Fruit fly (Drosophila melanogaster) whole organism, adult: ENCODE measurements around the gene nuf.

ENCODE experiments used
- CG14711 ChIP-seq: fragments of 200-800 bp; sonication (Bioruptor generic); optimal IDR thresholded peaks from 2 replicates; lab custom pipeline; 2018; ENCODE audit warnings: missing biosample characterization, mild to moderate bottlenecking, missing genetic modification characterization, moderate library complexity
- CG7045 ChIP-seq: fragments of 200-800 bp; sonication (Bioruptor generic); optimal IDR thresholded peaks from 2 replicates; lab custom pipeline; 2017; ENCODE audit warnings: missing biosample characterization, mild to moderate bottlenecking, missing genetic modification characterization
- CG7101 ChIP-seq: fragments of 200-800 bp; sonication (Bioruptor generic); optimal IDR thresholded peaks from 2 replicates; lab custom pipeline; 2018; ENCODE audit warnings: missing biosample characterization, mild to moderate bottlenecking, missing genetic modification characterization, moderate library complexity
- Crg-1 ChIP-seq: fragments of 200-800 bp; sonication (Bioruptor generic); optimal IDR thresholded peaks from 2 replicates; lab custom pipeline; 2016; ENCODE audit warnings: missing biosample characterization, missing genetic modification characterization
- Hr96 ChIP-seq: fragments of 200-800 bp; sonication (Bioruptor generic); optimal IDR thresholded peaks from 2 replicates; lab custom pipeline; 2016; ENCODE audit warnings: missing biosample characterization, missing genetic modification characterization
- cnc ChIP-seq, 2 experiments: fragments of >200 bp; optimal IDR thresholded peaks; 2 replicates each; lab custom pipeline; 2017
- kay ChIP-seq: fragments of 200-800 bp; sonication (Bioruptor generic); peaks from one replicate; lab custom pipeline; 2016; ENCODE audit warnings: missing biosample characterization, missing genetic modification characterization, borderline replicate concordance

DNA sequence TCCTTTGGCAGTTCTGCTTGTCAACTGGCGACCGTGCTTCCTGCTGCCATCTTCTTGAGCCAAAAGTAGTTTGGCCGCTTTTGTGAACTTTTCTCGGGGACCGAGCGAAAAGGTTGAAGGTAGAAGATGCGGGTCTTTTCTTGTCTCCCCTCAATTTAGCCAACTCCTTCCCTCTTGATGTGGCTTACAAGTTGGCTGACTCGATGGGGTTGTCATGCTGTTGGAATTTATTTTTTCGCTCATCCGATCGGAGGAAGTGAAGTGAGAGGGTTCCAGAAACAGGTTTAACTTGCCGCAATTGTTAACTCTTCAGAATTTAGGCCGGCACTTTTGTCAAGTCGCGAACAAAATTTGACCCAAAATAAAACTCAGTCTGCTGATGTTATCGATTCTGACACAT, 11.6 kb downstream of the nuf start:
- TF ChIP-seq Crg-1 (GFP tag; lab: Kevin White, UChicago) = no peak
- no peak for TF ChIP-seq Hr96
- no peak for TF ChIP-seq CG7045 (GFP tag; lab: Kevin White, UChicago)
- no peak for TF ChIP-seq cnc (optimal IDR thresholded peaks at IDR 0.05; lab: Kevin White, UChicago)
- no peak for TF ChIP-seq CG7101
- no peak for TF ChIP-seq kay (GFP tag; lab: Kevin White, UChicago)
- no peak for TF ChIP-seq CG14711
